Worm (Caenorhabditis elegans) whole organism, L4 larva: ENCODE measurements around the gene pcn-1.
A peak's percentile ranks its signal among the peaks of the same experiment; 100 is the strongest.

Experiments
- F10B5.3 ChIP-seq: sonication (generic microtip); optimal IDR thresholded peaks from 2 replicates; lab custom pipeline; 2016; ENCODE audit warnings: mild to moderate bottlenecking, missing genetic modification characterization, missing compliant biosample characterization
- F37D6.2 ChIP-seq: sonication (generic microtip); optimal IDR thresholded peaks from 2 replicates; lab custom pipeline; 2016; ENCODE audit warnings: mild to moderate bottlenecking, missing genetic modification characterization, missing compliant biosample characterization
- F49E8.2 ChIP-seq: sonication (generic microtip); optimal IDR thresholded peaks from 2 replicates; lab custom pipeline; 2016; ENCODE audit warnings: missing compliant biosample characterization, mild to moderate bottlenecking, missing genetic modification characterization, borderline replicate concordance
- T20F7.1 ChIP-seq: fragments of 200-800 bp; sonication (Bioruptor generic); optimal IDR thresholded peaks from 2 replicates; lab custom pipeline; 2018; ENCODE audit warnings: mild to moderate bottlenecking, missing genetic modification characterization, missing compliant biosample characterization
- ZK337.2 ChIP-seq: fragments of 200-800 bp; sonication (Bioruptor generic); IDR thresholded peaks from 2 replicates; pipeline ENCODE4 v1.3.6; 2022; ENCODE audit warnings: missing genetic modification reagents, missing genetic modification characterization, missing compliant biosample characterization
- ZK546.5 ChIP-seq, 2 experiments: sonication (generic microtip); optimal IDR thresholded peaks; 2 replicates each; lab custom pipeline; 2017; ENCODE audit warnings: missing biosample characterization in 2 of 2, missing genetic modification characterization in 2 of 2
- aha-1 ChIP-seq: fragments of 150-350 bp; peaks from one replicate; lab custom pipeline; 2014; ENCODE audit warnings: missing biosample characterization, missing genetic modification characterization
- ama-1 ChIP-seq: fragments of 150-350 bp; optimal IDR thresholded peaks from 2 replicates; lab custom pipeline; 2014; ENCODE audit warnings: inconsistent platforms, mixed read lengths
- arid-1 ChIP-seq: fragments of 200-800 bp; sonication (Bioruptor generic); conservative IDR thresholded peaks from 2 replicates; pipeline ENCODE4 v1.3.6; 2022; ENCODE audit warnings: missing genetic modification reagents, missing genetic modification characterization, missing compliant biosample characterization
- attf-4 ChIP-seq: sonication (generic microtip); optimal IDR thresholded peaks from 3 replicates; lab custom pipeline; 2017; ENCODE audit warnings: missing biosample characterization, missing genetic modification characterization
- cey-2 ChIP-seq: sonication (generic microtip); optimal IDR thresholded peaks from 3 replicates; lab custom pipeline; 2017; ENCODE audit warnings: missing genetic modification characterization, mild to moderate bottlenecking, missing compliant biosample characterization, antibody characterized with exemption, borderline replicate concordance; ENCODE audit not compliant: insufficient read depth
- ctbp-1 ChIP-seq: fragments of 200-800 bp; sonication (Bioruptor generic); IDR thresholded peaks from 2 replicates; pipeline ENCODE4 v1.3.6; 2022; ENCODE audit warnings: missing genetic modification reagents, missing genetic modification characterization, missing compliant biosample characterization
- daf-16 ChIP-seq, 3 experiments: sonication (generic microtip); optimal IDR thresholded peaks; 2 replicates each; lab custom pipeline; 2016 to 2017; ENCODE audit warnings: missing genetic modification characterization in 3 of 3, missing genetic modification reagents in 3 of 3, mild to moderate bottlenecking in 2 of 3, missing compliant biosample characterization in 2 of 3, missing biosample characterization in 1 of 3, moderate library complexity in 1 of 3
- daf-19 ChIP-seq: fragments of 200-800 bp; sonication (Bioruptor generic); conservative IDR thresholded peaks from 2 replicates; pipeline ENCODE4 v1.3.6; 2022; ENCODE audit warnings: missing genetic modification characterization, missing compliant biosample characterization
- daf-8 ChIP-seq: fragments of 200-800 bp; sonication (Bioruptor generic); IDR thresholded peaks from 2 replicates; pipeline ENCODE4 v1.3.6; 2022; ENCODE audit warnings: missing genetic modification characterization, missing compliant biosample characterization
- dmd-6 ChIP-seq: fragments of 200-800 bp; sonication (Bioruptor generic); IDR thresholded peaks from 2 replicates; pipeline ENCODE4 v1.3.6; 2022; ENCODE audit warnings: missing genetic modification reagents, missing genetic modification characterization, missing compliant biosample characterization
- dmd-8 ChIP-seq: fragments of 200-800 bp; sonication (Bioruptor generic); IDR thresholded peaks from 2 replicates; pipeline ENCODE4 v1.3.6; 2022; ENCODE audit warnings: missing genetic modification characterization, missing compliant biosample characterization
- dmd-9 ChIP-seq: fragments of 200-800 bp; sonication (Bioruptor generic); IDR thresholded peaks from 2 replicates; pipeline ENCODE4 v1.3.6; 2022; ENCODE audit warnings: missing genetic modification reagents, missing genetic modification characterization, missing compliant biosample characterization
- dpl-1 ChIP-seq: fragments of 150-350 bp; optimal IDR thresholded peaks from 2 replicates; lab custom pipeline; 2014; ENCODE audit warnings: missing biosample characterization, missing genetic modification reagents, missing genetic modification characterization
- dve-1 ChIP-seq: sonication (generic microtip); optimal IDR thresholded peaks from 2 replicates; lab custom pipeline; 2017; ENCODE audit warnings: antibody characterized with exemption, mild to moderate bottlenecking, missing genetic modification characterization, missing compliant biosample characterization; ENCODE audit not compliant: insufficient read depth
- egl-43 ChIP-seq: fragments of 200-800 bp; sonication (Bioruptor generic); IDR thresholded peaks from 2 replicates; pipeline ENCODE4 v1.3.6; 2022; ENCODE audit warnings: missing genetic modification reagents, missing genetic modification characterization, missing compliant biosample characterization
- fkh-10 ChIP-seq: fragments of 150-350 bp; optimal IDR thresholded peaks from 2 replicates; lab custom pipeline; 2014; ENCODE audit warnings: missing biosample characterization, missing genetic modification reagents, missing genetic modification characterization
- gei-8 ChIP-seq: fragments of 200-800 bp; sonication (Bioruptor generic); optimal IDR thresholded peaks from 2 replicates; lab custom pipeline; 2018; ENCODE audit warnings: mild to moderate bottlenecking, missing genetic modification characterization, missing compliant biosample characterization
- hlh-11 ChIP-seq: fragments of 200-800 bp; sonication (Bioruptor generic); optimal IDR thresholded peaks from 2 replicates; lab custom pipeline; 2018; ENCODE audit warnings: mild to moderate bottlenecking, missing genetic modification characterization, missing compliant biosample characterization
- hmg-1.1 ChIP-seq: fragments of 200-800 bp; sonication (Bioruptor generic); IDR thresholded peaks from 2 replicates; pipeline ENCODE4 v1.3.6; 2022; ENCODE audit warnings: missing genetic modification reagents, missing genetic modification characterization, missing compliant biosample characterization
- lin-13 ChIP-seq: fragments of 150-350 bp; optimal IDR thresholded peaks from 2 replicates; lab custom pipeline; 2014; ENCODE audit warnings: missing biosample characterization, missing genetic modification reagents, missing genetic modification characterization
- lin-15B ChIP-seq: fragments of 150-350 bp; sonication (generic microtip); optimal IDR thresholded peaks from 3 replicates; lab custom pipeline; 2014; ENCODE audit warnings: missing biosample characterization, missing genetic modification characterization
- lin-38 ChIP-seq: fragments of 200-800 bp; sonication (Bioruptor generic); IDR thresholded peaks from 2 replicates; pipeline ENCODE4 v1.3.6; 2022; ENCODE audit warnings: missing genetic modification reagents, missing genetic modification characterization, missing compliant biosample characterization
- lin-39 ChIP-seq: fragments of 150-350 bp; optimal IDR thresholded peaks from 2 replicates; lab custom pipeline; 2014; ENCODE audit warnings: missing biosample characterization, missing genetic modification reagents, missing genetic modification characterization
- lsy-2 ChIP-seq, 2 experiments: fragments of 150-350 bp in 1 of 2; sonication (generic microtip) in 1 of 2; optimal IDR thresholded peaks; 2 replicates each; lab custom pipeline; 2014 to 2017; ENCODE audit warnings: missing biosample characterization in 2 of 2, missing genetic modification characterization in 2 of 2
- mes-2 ChIP-seq: sonication (generic microtip); optimal IDR thresholded peaks from 2 replicates; lab custom pipeline; 2016; ENCODE audit warnings: missing genotype, mild to moderate bottlenecking, missing genetic modification characterization, missing compliant biosample characterization; ENCODE audit not compliant: poor library complexity, severe bottlenecking
- nhr-10 ChIP-seq: fragments of 150-350 bp; optimal IDR thresholded peaks from 2 replicates; lab custom pipeline; 2014; ENCODE audit warnings: missing biosample characterization, missing genetic modification characterization
- nhr-11 ChIP-seq: fragments of 150-350 bp; optimal IDR thresholded peaks from 2 replicates; lab custom pipeline; 2014; ENCODE audit warnings: missing biosample characterization, missing genetic modification characterization
- nhr-237 ChIP-seq: sonication (generic microtip); optimal IDR thresholded peaks from 2 replicates; lab custom pipeline; 2017; ENCODE audit warnings: missing biosample characterization, missing genetic modification characterization
- nhr-28 ChIP-seq: fragments of 150-350 bp; optimal IDR thresholded peaks from 2 replicates; lab custom pipeline; 2014; ENCODE audit warnings: missing biosample characterization, missing genetic modification characterization
- nhr-48 ChIP-seq: sonication (generic microtip); optimal IDR thresholded peaks from 2 replicates; lab custom pipeline; 2016; ENCODE audit warnings: mild to moderate bottlenecking, missing genetic modification characterization, missing compliant biosample characterization
- pqm-1 ChIP-seq: sonication (generic microtip); optimal IDR thresholded peaks from 2 replicates; lab custom pipeline; 2017; ENCODE audit warnings: missing biosample characterization, missing genetic modification characterization
- rbr-2 ChIP-seq: sonication (generic microtip); optimal IDR thresholded peaks from 2 replicates; lab custom pipeline; 2016; ENCODE audit warnings: missing genotype, missing genetic modification characterization, missing compliant biosample characterization
- snpc-1.2 ChIP-seq: fragments of 200-800 bp; sonication (Bioruptor generic); IDR thresholded peaks from 2 replicates; pipeline ENCODE4 v1.3.6; 2022; ENCODE audit warnings: missing genetic modification reagents, missing genetic modification characterization, missing compliant biosample characterization
- spr-1 ChIP-seq: sonication (generic microtip); optimal IDR thresholded peaks from 2 replicates; lab custom pipeline; 2016; ENCODE audit warnings: mild to moderate bottlenecking, missing genetic modification characterization, missing compliant biosample characterization
- tag-97 ChIP-seq: fragments of 200-800 bp; sonication (Bioruptor generic); IDR thresholded peaks from 2 replicates; pipeline ENCODE4 v1.3.6; 2022; ENCODE audit warnings: missing genetic modification characterization, missing compliant biosample characterization
- tra-1 ChIP-seq: fragments of 200-800 bp; sonication (Bioruptor generic); IDR thresholded peaks from 2 replicates; pipeline ENCODE4 v1.3.6; 2022; ENCODE audit warnings: missing genetic modification reagents, missing genetic modification characterization, missing compliant biosample characterization
- unc-62 ChIP-seq, 3 experiments: fragments of 150-350 bp in 1 of 3; sonication (generic microtip); optimal IDR thresholded peaks in 2 of 3; peaks in 1 of 3; 1 replicate in 1 of 3; 2 replicates in 2 of 3; lab custom pipeline; 2014 to 2017; ENCODE audit warnings: missing biosample characterization in 3 of 3, missing genetic modification characterization in 3 of 3, missing genetic modification reagents in 3 of 3, missing genotype in 1 of 3
- vab-7 ChIP-seq: fragments of 200-800 bp; sonication (Bioruptor generic); IDR thresholded peaks from 2 replicates; pipeline ENCODE4 v1.3.6; 2022; ENCODE audit warnings: missing genetic modification reagents, missing genetic modification characterization, missing compliant biosample characterization
- ztf-11 ChIP-seq: fragments of 150-350 bp; optimal IDR thresholded peaks from 2 replicates; lab custom pipeline; 2014; ENCODE audit warnings: missing biosample characterization, missing genetic modification characterization

Gene pcn-1

ce11 chrIV:4034883-4035282, 14.4 kb downstream of the pcn-1 start, which contains the start of gene hlh-30 (continued):
- TF ChIP-seq nhr-11 (tag; lab: Kevin White, UChicago) (peak; percentile 35), spr-1 (tag; lab: Kevin White, UChicago) (no peak), F49E8.2 (tag; lab: Kevin White, UChicago) (no peak), nhr-48 (tag; lab: Kevin White, UChicago) (peak; percentile 20), lin-39 (tag; lab: Kevin White, UChicago) (no peak), pqm-1 (tag; lab: Kevin White, UChicago) (no peak), mes-2 (peak; percentile 11), ctbp-1 (GFP tag; lab: Robert Waterston, UW) (peak; percentile 76), cey-2 (tag; lab: Kevin White, UChicago) (no peak), dmd-6 (GFP tag; lab: Robert Waterston, UW) (peak; percentile 70), ama-1 (lab: Kevin White, UChicago) (no peak), F37D6.2 (tag; lab: Kevin White, UChicago) (peak; percentile 68), ZK337.2 (GFP tag; lab: Robert Waterston, UW) (no peak), tra-1 (GFP tag; lab: Robert Waterston, UW) (0 out of 2 replicates have a peak, but pooled peaks have one; percentile 38), daf-16 (GFP tag; optimal IDR thresholded peaks at IDR 0.05; lab: Kevin White, UChicago) (no peak), daf-16 (tag; optimal IDR thresholded peaks at IDR 0.05; lab: Kevin White, UChicago) (peak; percentile 12), rbr-2 (peak; percentile 72), F10B5.3 (no peak), hmg-1.1 (GFP tag; lab: Robert Waterston, UW) (peak; percentile 87), dmd-9 (no peak), tag-97 (GFP tag; lab: Robert Waterston, UW) (no peak), vab-7 (GFP tag; lab: Robert Waterston, UW) (no peak), lsy-2 (tag; optimal IDR thresholded peaks at IDR 0.05; lab: Kevin White, UChicago) (peak in 1 of 2 experiments; percentile 71), unc-62 (GFP tag; optimal IDR thresholded peaks at IDR 0.05 in 1 of 2; lab: Kevin White, UChicago) (no peak), unc-62 (tag; optimal IDR thresholded peaks at IDR 0.05; lab: Kevin White, UChicago) (no peak), dmd-8 (GFP tag; lab: Robert Waterston, UW) (no peak), nhr-28 (tag; lab: Kevin White, UChicago) (peak; percentile 9), T20F7.1 (GFP tag; lab: Kevin White, UChicago) (no peak)
- TF ChIP-seq, all 104 proteins: peak for 27

DNA sequence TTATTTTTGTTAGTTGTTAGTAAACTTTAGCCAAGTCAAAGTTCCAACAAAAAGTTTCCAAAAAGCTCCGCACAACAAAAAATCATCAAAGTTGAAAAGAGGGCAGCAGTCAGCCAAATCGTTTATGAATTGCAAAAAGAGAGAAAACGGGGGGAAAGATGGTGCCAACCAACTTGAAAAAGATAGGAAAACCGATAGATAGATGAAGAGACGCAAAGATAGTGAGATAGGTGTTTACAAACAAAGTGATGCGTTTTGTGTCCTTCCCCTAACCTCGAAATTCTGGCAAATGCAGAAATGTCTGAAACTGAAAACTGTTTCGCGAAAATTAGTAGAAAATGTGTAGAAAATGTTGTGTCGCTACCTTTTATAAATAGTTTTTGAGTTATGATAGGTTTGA, 15.8 kb downstream of the pcn-1 start:
- no peak for TF ChIP-seq lin-13
- TF ChIP-seq attf-4 (tag; lab: Kevin White, UChicago), result no peak
- TF ChIP-seq dve-1, result peak; percentile 2
- TF ChIP-seq daf-16 (GFP tag; optimal IDR thresholded peaks at IDR 0.05; lab: Kevin White, UChicago), result peak in 1 of 2 experiments; percentile 27
- peak; percentile 80 for TF ChIP-seq daf-16 (tag; optimal IDR thresholded peaks at IDR 0.05; lab: Kevin White, UChicago)
- TF ChIP-seq vab-7 (GFP tag; lab: Robert Waterston, UW), result no peak
- no peak for TF ChIP-seq ztf-11 (tag; lab: Kevin White, UChicago)
- TF ChIP-seq pqm-1 (tag; lab: Kevin White, UChicago), result no peak
- peak; percentile 12 for TF ChIP-seq hlh-11 (tag; lab: Kevin White, UChicago)
- TF ChIP-seq dmd-8 (GFP tag; lab: Robert Waterston, UW), result no peak
- no peak for TF ChIP-seq nhr-11 (tag; lab: Kevin White, UChicago)
- no peak for TF ChIP-seq gei-8 (GFP tag; lab: Kevin White, UChicago)
- TF ChIP-seq lin-38 (GFP tag; lab: Robert Waterston, UW), result no peak
- TF ChIP-seq nhr-28 (tag; lab: Kevin White, UChicago), result peak; percentile 15
- no peak for TF ChIP-seq daf-19 (GFP tag; lab: Robert Waterston, UW)
- TF ChIP-seq egl-43, result no peak
- peak; percentile 88 for TF ChIP-seq aha-1
- TF ChIP-seq dpl-1 (GFP tag; lab: Kevin White, UChicago), result peak; percentile 25
- TF ChIP-seq lsy-2 (tag; optimal IDR thresholded peaks at IDR 0.05; lab: Kevin White, UChicago), result peak in 1 of 2 experiments; percentile 21
- no peak for TF ChIP-seq fkh-10 (GFP tag; lab: Kevin White, UChicago)
- TF ChIP-seq nhr-237 (tag; lab: Kevin White, UChicago), result no peak
- no peak for TF ChIP-seq snpc-1.2
- peak in 1 of 2 experiments; percentile 97 for TF ChIP-seq unc-62 (GFP tag; optimal IDR thresholded peaks at IDR 0.05 in 1 of 2; lab: Kevin White, UChicago)
- no peak for TF ChIP-seq unc-62 (tag; optimal IDR thresholded peaks at IDR 0.05; lab: Kevin White, UChicago)
- TF ChIP-seq nhr-10, result no peak
- TF ChIP-seq arid-1, result no peak
- TF ChIP-seq lin-15B (tag; lab: Kevin White, UChicago), result no peak
- TF ChIP-seq ZK546.5 (tag; optimal IDR thresholded peaks at IDR 0.05; lab: Kevin White, UChicago), result no peak
- no peak for TF ChIP-seq daf-8 (GFP tag; lab: Robert Waterston, UW)
